Worm (Caenorhabditis elegans) whole organism, L1 larva: ENCODE data around the gene set-17.
A peak's percentile ranks its signal among the peaks of the same experiment; 100 is the strongest.

Source experiments
- C34B4.2 ChIP-seq: sonication (generic microtip); optimal IDR thresholded peaks from 2 replicates; lab custom pipeline; 2017; ENCODE audit warnings: mild to moderate bottlenecking, missing genetic modification characterization, missing compliant biosample characterization
- alr-1 ChIP-seq: fragments of 200-800 bp; sonication (Bioruptor generic); optimal IDR thresholded peaks from 2 replicates; lab custom pipeline; 2018; ENCODE audit warnings: borderline replicate concordance, mild to moderate bottlenecking, missing genetic modification characterization, missing compliant biosample characterization
- ama-1 ChIP-seq: fragments of 150-350 bp; optimal IDR thresholded peaks from 2 replicates; lab custom pipeline; 2014
- ceh-82 ChIP-seq, 3 experiments: fragments of 150-350 bp in 1 of 3; sonication (generic microtip) in 2 of 3; optimal IDR thresholded peaks; 2 replicates each; lab custom pipeline; 2014 to 2017; ENCODE audit warnings: missing biosample characterization in 3 of 3, missing genetic modification characterization in 3 of 3
- ceh-88 ChIP-seq: fragments of 200-800 bp; sonication (Bioruptor generic); IDR thresholded peaks from 2 replicates; pipeline ENCODE4 v1.3.6; 2022; ENCODE audit warnings: missing genetic modification characterization, missing compliant biosample characterization
- ceh-90 ChIP-seq: sonication (generic microtip); optimal IDR thresholded peaks from 2 replicates; lab custom pipeline; 2016; ENCODE audit warnings: missing genetic modification characterization, missing compliant biosample characterization
- dpl-1 ChIP-seq, 3 experiments: fragments of 150-350 bp in 2 of 3; sonication (generic microtip) in 1 of 3; optimal IDR thresholded peaks; 2 replicates each; lab custom pipeline; 2014 to 2017; ENCODE audit warnings: missing biosample characterization in 3 of 3, missing genetic modification characterization in 3 of 3, missing genetic modification reagents in 3 of 3
- dsc-1 ChIP-seq: sonication (generic microtip); optimal IDR thresholded peaks from 2 replicates; lab custom pipeline; 2016; ENCODE audit warnings: mild to moderate bottlenecking, missing genetic modification characterization, missing compliant biosample characterization
- efl-1 ChIP-seq, 4 experiments: fragments of 150-350 bp; optimal IDR thresholded peaks in 3 of 4; peaks in 1 of 4; 1 replicate in 1 of 4; 2 replicates in 3 of 4; lab custom pipeline; 2014; ENCODE audit warnings: missing biosample characterization in 2 of 4, missing genetic modification characterization in 2 of 4, missing genetic modification reagents in 2 of 4
- efl-3 ChIP-seq: fragments of 200-800 bp; sonication (Bioruptor generic); optimal IDR thresholded peaks from 2 replicates; lab custom pipeline; 2018; ENCODE audit warnings: mild to moderate bottlenecking, missing genetic modification characterization, missing compliant biosample characterization
- egl-13 ChIP-seq: sonication (generic microtip); optimal IDR thresholded peaks from 2 replicates; lab custom pipeline; 2016; ENCODE audit warnings: missing genotype, missing genetic modification reagents, missing genetic modification characterization, missing compliant biosample characterization
- elt-2 ChIP-seq: sonication (generic microtip); optimal IDR thresholded peaks from 2 replicates; lab custom pipeline; 2016; ENCODE audit warnings: missing genetic modification characterization, mild to moderate bottlenecking, inconsistent platforms, missing compliant biosample characterization, missing genetic modification reagents
- fkh-4 ChIP-seq: sonication (generic microtip); optimal IDR thresholded peaks from 2 replicates; lab custom pipeline; 2016; ENCODE audit warnings: missing compliant biosample characterization, missing genetic modification characterization, borderline replicate concordance
- fos-1 ChIP-seq: fragments of 150-350 bp; optimal IDR thresholded peaks from 2 replicates; lab custom pipeline; 2014; ENCODE audit warnings: missing biosample characterization, missing genetic modification characterization
- grh-1 ChIP-seq: fragments of 200-800 bp; sonication (Bioruptor generic); IDR thresholded peaks from 2 replicates; pipeline ENCODE4 v1.3.6; 2022; ENCODE audit warnings: missing genetic modification reagents, missing genetic modification characterization, missing compliant biosample characterization
- jun-1 ChIP-seq: fragments of 150-350 bp; optimal IDR thresholded peaks from 2 replicates; lab custom pipeline; 2014; ENCODE audit warnings: missing biosample characterization, missing genetic modification reagents, missing genetic modification characterization
- lin-14 ChIP-seq: fragments of 200-800 bp; sonication (Bioruptor generic); optimal IDR thresholded peaks from 2 replicates; lab custom pipeline; 2018; ENCODE audit warnings: mild to moderate bottlenecking, missing genetic modification characterization, moderate library complexity, missing compliant biosample characterization
- lin-35 ChIP-seq, 2 experiments: fragments of 150-350 bp; optimal IDR thresholded peaks; 2 replicates each; lab custom pipeline; 2014; ENCODE audit warnings: missing biosample characterization in 2 of 2, missing genetic modification characterization in 2 of 2, missing genetic modification reagents in 2 of 2
- lsy-2 ChIP-seq, 2 experiments: fragments of 150-350 bp; optimal IDR thresholded peaks; 2 replicates each; lab custom pipeline; 2014; ENCODE audit warnings: missing biosample characterization in 2 of 2, missing genetic modification characterization in 2 of 2
- mdl-1 ChIP-seq, 2 experiments: fragments of 150-350 bp; optimal IDR thresholded peaks; 2 replicates each; lab custom pipeline; 2014 to 2017; ENCODE audit warnings: missing biosample characterization in 2 of 2, missing genetic modification characterization in 2 of 2, inconsistent platforms in 1 of 2
- nhr-20 ChIP-seq: sonication (generic microtip); optimal IDR thresholded peaks from 2 replicates; lab custom pipeline; 2016; ENCODE audit warnings: mild to moderate bottlenecking, missing genetic modification characterization, missing compliant biosample characterization
- nhr-237 ChIP-seq: fragments of 150-350 bp; optimal IDR thresholded peaks from 2 replicates; lab custom pipeline; 2014; ENCODE audit warnings: missing biosample characterization, missing genetic modification characterization
- nhr-71 ChIP-seq: sonication (generic microtip); optimal IDR thresholded peaks from 2 replicates; lab custom pipeline; 2016; ENCODE audit warnings: mild to moderate bottlenecking, missing genetic modification characterization, moderate library complexity, missing compliant biosample characterization
- nhr-76 ChIP-seq: sonication (generic microtip); optimal IDR thresholded peaks from 2 replicates; lab custom pipeline; 2017; ENCODE audit warnings: missing biosample characterization, missing genetic modification characterization
- nhr-84 ChIP-seq: sonication (generic microtip); optimal IDR thresholded peaks from 2 replicates; lab custom pipeline; 2017; ENCODE audit warnings: missing biosample characterization, missing genetic modification characterization
- nhr-85 ChIP-seq: sonication (generic microtip); peaks from one replicate; lab custom pipeline; 2016; ENCODE audit warnings: missing genetic modification characterization, inconsistent platforms, missing compliant biosample characterization
- pax-3 ChIP-seq: fragments of 200-800 bp; sonication (Bioruptor generic); optimal IDR thresholded peaks from 2 replicates; lab custom pipeline; 2018; ENCODE audit warnings: mild to moderate bottlenecking, missing genetic modification characterization, moderate library complexity, missing compliant biosample characterization
- skn-1 ChIP-seq: fragments of 150-350 bp; optimal IDR thresholded peaks from 2 replicates; lab custom pipeline; 2014; ENCODE audit warnings: missing biosample characterization, missing genetic modification characterization
- snpc-4 ChIP-seq: fragments of 150-350 bp; optimal IDR thresholded peaks from 2 replicates; lab custom pipeline; 2014; ENCODE audit warnings: missing biosample characterization, missing genetic modification characterization
- snu-23 ChIP-seq: sonication (generic microtip); optimal IDR thresholded peaks from 2 replicates; lab custom pipeline; 2016; ENCODE audit warnings: missing genetic modification characterization, missing compliant biosample characterization
- sox-4 ChIP-seq: sonication (generic microtip); optimal IDR thresholded peaks from 2 replicates; lab custom pipeline; 2016; ENCODE audit warnings: missing genetic modification characterization, missing compliant biosample characterization
- sptf-1 ChIP-seq: fragments of 150-350 bp; optimal IDR thresholded peaks from 2 replicates; lab custom pipeline; 2014; ENCODE audit warnings: missing biosample characterization, missing genetic modification characterization
- swsn-7 ChIP-seq: sonication (generic microtip); optimal IDR thresholded peaks from 2 replicates; lab custom pipeline; 2016; ENCODE audit warnings: missing genetic modification characterization, missing compliant biosample characterization
- tbx-2 ChIP-seq: sonication (generic microtip); optimal IDR thresholded peaks from 2 replicates; lab custom pipeline; 2016; ENCODE audit warnings: missing genetic modification characterization, missing compliant biosample characterization
- unc-130 ChIP-seq: fragments of 150-350 bp; optimal IDR thresholded peaks from 2 replicates; lab custom pipeline; 2017; ENCODE audit warnings: missing biosample characterization, missing genetic modification characterization, inconsistent platforms
- unc-30 ChIP-seq: sonication (generic microtip); optimal IDR thresholded peaks from 2 replicates; lab custom pipeline; 2017; ENCODE audit warnings: missing biosample characterization, missing genetic modification characterization
- unc-86 ChIP-seq: sonication (generic microtip); optimal IDR thresholded peaks from 2 replicates; lab custom pipeline; 2016; ENCODE audit warnings: missing genetic modification characterization, missing compliant biosample characterization
- vab-15 ChIP-seq: sonication (generic microtip); optimal IDR thresholded peaks from 2 replicates; lab custom pipeline; 2017; ENCODE audit warnings: missing genotype, mild to moderate bottlenecking, missing genetic modification characterization, missing compliant biosample characterization
- xbp-1 ChIP-seq: sonication (generic microtip); optimal IDR thresholded peaks from 2 replicates; lab custom pipeline; 2016; ENCODE audit warnings: missing genetic modification characterization, missing compliant biosample characterization
- zip-4 ChIP-seq: fragments of 200-800 bp; sonication (Bioruptor generic); optimal IDR thresholded peaks from 2 replicates; lab custom pipeline; 2018; ENCODE audit warnings: mild to moderate bottlenecking, missing genetic modification characterization, moderate library complexity, missing compliant biosample characterization
- ztf-11 ChIP-seq, 2 experiments: sonication (generic microtip); optimal IDR thresholded peaks; 2 replicates each; lab custom pipeline; 2016 to 2017; ENCODE audit warnings: missing genetic modification characterization in 2 of 2, missing biosample characterization in 1 of 2, missing compliant biosample characterization in 1 of 2

set-17 gene

ce11 chrII:8931405-8932149 lies 8.7 kb downstream of the set-17 start:
- TF ChIP-seq grh-1 (GFP tag; lab: Robert Waterston, UW) (no peak), ceh-82 (tag; optimal IDR thresholded peaks at IDR 0.05; lab: Kevin White, UChicago) (peak in 1 of 3 experiments; percentile 19), sptf-1 (tag; lab: Kevin White, UChicago) (no peak), nhr-84 (tag; lab: Kevin White, UChicago) (no peak), nhr-71 (tag; lab: Kevin White, UChicago) (peak; percentile 34), nhr-20 (tag; lab: Kevin White, UChicago) (peak; percentile 25), efl-3 (GFP tag; lab: Kevin White, UChicago) (no peak), alr-1 (tag; lab: Kevin White, UChicago) (no peak), efl-1 (optimal IDR thresholded peaks at IDR 0.05; lab: Kevin White, UChicago) (no peak), efl-1 (GFP tag; optimal IDR thresholded peaks at IDR 0.05 in 1 of 2; lab: Kevin White, UChicago) (peak; percentile 3 to 6), swsn-7 (tag; lab: Kevin White, UChicago) (peak; percentile 21), vab-15 (tag; lab: Kevin White, UChicago) (no peak), ceh-90 (tag; lab: Kevin White, UChicago) (no peak), sox-4 (no peak), jun-1 (tag; lab: Kevin White, UChicago) (no peak), egl-13 (no peak), mdl-1 (tag; optimal IDR thresholded peaks at IDR 0.05; lab: Kevin White, UChicago) (peak in 1 of 2 experiments; percentile 32), unc-130 (tag; lab: Kevin White, UChicago) (peak; percentile 15), fkh-4 (tag; lab: Kevin White, UChicago) (no peak), fos-1 (tag; lab: Kevin White, UChicago) (no peak), lin-14 (GFP tag; lab: Kevin White, UChicago) (peak; percentile 76), nhr-76 (tag; lab: Kevin White, UChicago) (no peak), elt-2 (tag; lab: Kevin White, UChicago) (no peak), xbp-1 (tag; lab: Kevin White, UChicago) (peak; percentile 25), ztf-11 (tag; optimal IDR thresholded peaks at IDR 0.05; lab: Kevin White, UChicago) (no peak), ama-1 (lab: Kevin White, UChicago) (no peak), unc-86 (no peak), snpc-4 (tag; lab: Kevin White, UChicago) (no peak), nhr-85 (tag; lab: Kevin White, UChicago) (no peak), zip-4 (GFP tag; lab: Kevin White, UChicago) (no peak), tbx-2 (tag; lab: Kevin White, UChicago) (no peak), C34B4.2 (tag; lab: Kevin White, UChicago) (no peak), pax-3 (tag; lab: Kevin White, UChicago) (no peak), dpl-1 (GFP tag; optimal IDR thresholded peaks at IDR 0.05; lab: Kevin White, UChicago) (peak in 1 of 3 experiments; percentile 13), ceh-88 (GFP tag; lab: Robert Waterston, UW) (no peak), skn-1 (tag; lab: Kevin White, UChicago) (no peak), lin-35 (GFP tag; optimal IDR thresholded peaks at IDR 0.05; lab: Kevin White, UChicago) (peak; percentile 29 to 31), nhr-237 (no peak), snu-23 (peak; percentile 56), lsy-2 (tag; optimal IDR thresholded peaks at IDR 0.05; lab: Kevin White, UChicago) (peak in 1 of 2 experiments; percentile 27), unc-30 (tag; lab: Kevin White, UChicago) (no peak), dsc-1 (peak; percentile 4)
- TF ChIP-seq, all 84 proteins: peak for 14
